Fruit fly (Drosophila melanogaster): ENCODE data around the gene CG18417.
A peak's percentile ranks its signal among the peaks of the same experiment; 100 is the strongest.

The CG18417 gene

dm6 chr3L:7381359-7381976, 18.4 kb upstream of the CG18417 start, which contains the start of the genes SMSr and smid (continued):
- TF ChIP-seq CG10366 (GFP tag; IDR thresholded peaks at IDR 0.05) (peak; percentile 46; the same call in 1 of the 2 replicates), CG10565 (GFP tag; optimal IDR thresholded peaks at IDR 0.05) (no peak), Max (GFP tag; optimal IDR thresholded peaks at IDR 0.05) (peak; percentile 74), Hsf (GFP tag; optimal IDR thresholded peaks at IDR 0.05) (peak; percentile 68), gsb-n (tag; optimal IDR thresholded peaks at IDR 0.05) (peak; percentile 65), yki (optimal IDR thresholded peaks at IDR 0.05) (no peak), sqz (GFP tag; optimal IDR thresholded peaks at IDR 0.05) (peak; percentile 25), HLHmδ (GFP tag; optimal IDR thresholded peaks at IDR 0.05) (peak; percentile 4), CG7963 (GFP tag; IDR thresholded peaks at IDR 0.05; ENCODE audit: partially characterized antibody) (peak; percentile 62; the same call in 2 of the 3 replicates), hkb (optimal IDR thresholded peaks at IDR 0.05) (peak; percentile 81), hkb (GFP tag; IDR thresholded peaks at IDR 0.05) (0 out of 2 replicates have a peak, but pooled peaks have one; percentile 19), Xbp1 (GFP tag; optimal IDR thresholded peaks at IDR 0.05) (peak; percentile 72), prd (optimal IDR thresholded peaks at IDR 0.05) (no peak), prd (GFP tag; IDR thresholded peaks at IDR 0.05) (peak; percentile 63; the same call in 2 of the 3 replicates), ham (GFP tag; IDR thresholded peaks at IDR 0.05) (no peak), MTF-1 (GFP tag; optimal IDR thresholded peaks at IDR 0.05; ENCODE audit: borderline replicate concordance) (no peak), h (optimal IDR thresholded peaks at IDR 0.05) (no peak), CG14860 (GFP tag; IDR thresholded peaks at IDR 0.05; ENCODE audit: partially characterized antibody) (peak; percentile 90), Fer3 (tag; optimal IDR thresholded peaks at IDR 0.05) (peak; percentile 39), Oaz (GFP tag; IDR thresholded peaks at IDR 0.05) (no peak), bigmax (GFP tag; optimal IDR thresholded peaks at IDR 0.05) (peak; percentile 25), pum (GFP tag; optimal IDR thresholded peaks at IDR 0.05) (peak; percentile 30), lilli (GFP tag; optimal IDR thresholded peaks at IDR 0.05) (peak; percentile 81), Atf3 (GFP tag; optimal IDR thresholded peaks at IDR 0.05) (peak; percentile 20), Hr3 (GFP tag; optimal IDR thresholded peaks at IDR 0.05) (peak; percentile 55), Lim3 (GFP tag; IDR thresholded peaks at IDR 0.05) (no peak), CG6654 (GFP tag; optimal IDR thresholded peaks at IDR 0.05) (no peak), Hmx (GFP tag; optimal IDR thresholded peaks at IDR 0.05) (no peak), crol (GFP tag; IDR thresholded peaks at IDR 0.05) (no peak), CG18619 (GFP tag; optimal IDR thresholded peaks at IDR 0.05) (peak; percentile 48), tup (GFP tag; optimal IDR thresholded peaks at IDR 0.05) (peak; percentile 11), B-H1 (GFP tag; IDR thresholded peaks at IDR 0.05) (no peak; the same call in 2 of the 3 replicates), ac (GFP tag; optimal IDR thresholded peaks at IDR 0.05) (no peak), ssp (GFP tag; IDR thresholded peaks at IDR 0.05) (peak; percentile 95), CG18599 (GFP tag; optimal IDR thresholded peaks at IDR 0.05) (peak; percentile 67), BEAF-32 (GFP tag; optimal IDR thresholded peaks at IDR 0.05) (peak; percentile 97), eve (GFP tag; optimal IDR thresholded peaks at IDR 0.05) (no peak), TFAM (GFP tag; optimal IDR thresholded peaks at IDR 0.05) (no peak), ems (GFP tag; optimal IDR thresholded peaks at IDR 0.05) (peak; percentile 7), CG3726 (GFP tag; IDR thresholded peaks at IDR 0.05) (no peak), ftz-f1 (GFP tag; optimal IDR thresholded peaks at IDR 0.05) (peak; percentile 85), fru (optimal IDR thresholded peaks at IDR 0.05) (no peak), tin (GFP tag; optimal IDR thresholded peaks at IDR 0.05) (peak; percentile 51), Hand (GFP tag; optimal IDR thresholded peaks at IDR 0.05) (peak; percentile 10), CG14050 (GFP tag; IDR thresholded peaks at IDR 0.05) (no peak), Bgb (GFP tag; IDR thresholded peaks at IDR 0.05; ENCODE audit: partially characterized antibody) (peak; percentile 86), CG11085 (GFP tag; IDR thresholded peaks at IDR 0.05) (peak; percentile 58), CG10321 (GFP tag; IDR thresholded peaks at IDR 0.05) (no peak), croc (GFP tag; conservative IDR thresholded peaks at IDR 0.05) (no peak; the same call in 2 of the 3 replicates), Spps (tag; optimal IDR thresholded peaks at IDR 0.05) (peak; percentile 8), CG2202 (tag; optimal IDR thresholded peaks at IDR 0.05) (no peak), trh (GFP tag; optimal IDR thresholded peaks at IDR 0.05) (no peak)

Data from whole organism, embryonic.